Fruit fly (Drosophila melanogaster) whole organism, embryonic: Measurements from ENCODE around the gene Gdh.

Experiments
- Aef1 ChIP-seq: fragments of 200-800 bp; sonication (Bioruptor generic); IDR thresholded peaks from 3 replicates; pipeline ENCODE4 v1.3.6; 2022; ENCODE audit warnings: missing biosample characterization, missing genetic modification characterization
- Atf-2 ChIP-seq: fragments of 200-800 bp; sonication (Bioruptor generic); optimal IDR thresholded peaks from 2 replicates; lab custom pipeline; 2016; ENCODE audit warnings: missing biosample characterization, missing genetic modification characterization
- CG1024 ChIP-seq: fragments of 200-800 bp; sonication (Bioruptor generic); IDR thresholded peaks from 2 replicates; pipeline ENCODE4 v1.3.6; 2022; ENCODE audit warnings: missing biosample characterization, missing genetic modification characterization
- CG10431 ChIP-seq: fragments of 200-800 bp; sonication (Bioruptor generic); optimal IDR thresholded peaks from 3 replicates; lab custom pipeline; 2018; ENCODE audit warnings: missing biosample characterization, mild to moderate bottlenecking, missing genetic modification characterization
- CG11504 ChIP-seq: fragments of 200-800 bp; sonication (Bioruptor generic); optimal IDR thresholded peaks from 3 replicates; lab custom pipeline; 2019; ENCODE audit warnings: missing biosample characterization, mild to moderate bottlenecking, missing genetic modification characterization, moderate library complexity
- CG11696 ChIP-seq: fragments of 200-800 bp; sonication (Bioruptor generic); IDR thresholded peaks from 2 replicates; pipeline ENCODE4 v1.3.6; 2022; ENCODE audit warnings: missing biosample characterization, missing genetic modification characterization
- CG12071 ChIP-seq: fragments of 200-800 bp; sonication (Bioruptor generic); optimal IDR thresholded peaks from 3 replicates; lab custom pipeline; 2018; ENCODE audit warnings: missing biosample characterization, mild to moderate bottlenecking, missing genetic modification characterization
- CG12659 ChIP-seq: fragments of 200-800 bp; sonication (Bioruptor generic); optimal IDR thresholded peaks from 3 replicates; lab custom pipeline; 2017; ENCODE audit warnings: mild to moderate bottlenecking, missing biosample characterization, missing genetic modification reagents, missing genetic modification characterization
- CG12769 ChIP-seq: fragments of 200-800 bp; sonication (Bioruptor generic); optimal IDR thresholded peaks from 2 replicates; lab custom pipeline; 2019; ENCODE audit warnings: missing biosample characterization, mild to moderate bottlenecking, missing genetic modification characterization, moderate library complexity
- CG13624 ChIP-seq: fragments of 200-800 bp; sonication (Bioruptor generic); optimal IDR thresholded peaks from 2 replicates; lab custom pipeline; 2016; ENCODE audit warnings: missing biosample characterization, missing genetic modification characterization
- CG15011 ChIP-seq: fragments of 200-800 bp; sonication (Bioruptor generic); optimal IDR thresholded peaks from 3 replicates; lab custom pipeline; 2018; ENCODE audit warnings: missing biosample characterization, mild to moderate bottlenecking, missing genetic modification characterization
- CG17328 ChIP-seq: fragments of 200-800 bp; sonication (Bioruptor generic); IDR thresholded peaks from 2 replicates; pipeline ENCODE4 v1.3.6; 2022; ENCODE audit warnings: missing biosample characterization, missing genetic modification characterization
- CG17385 ChIP-seq: fragments of 200-800 bp; sonication (Bioruptor generic); optimal IDR thresholded peaks from 3 replicates; lab custom pipeline; 2018; ENCODE audit warnings: missing biosample characterization, mild to moderate bottlenecking, missing genetic modification characterization
- CG17612 ChIP-seq: fragments of 200-800 bp; sonication (Bioruptor generic); IDR thresholded peaks from 2 replicates; pipeline ENCODE4 v1.3.6; 2022; ENCODE audit warnings: missing biosample characterization, missing genetic modification characterization
- CG1792 ChIP-seq: fragments of 200-800 bp; sonication (Bioruptor generic); optimal IDR thresholded peaks from 2 replicates; lab custom pipeline; 2016; ENCODE audit warnings: missing biosample characterization, missing genetic modification characterization
- CG18599 ChIP-seq: fragments of 200-800 bp; sonication (Bioruptor generic); optimal IDR thresholded peaks from 3 replicates; lab custom pipeline; 2017; ENCODE audit warnings: missing biosample characterization, missing genetic modification characterization, mild to moderate bottlenecking, moderate library complexity, missing genetic modification reagents
- CG2678 ChIP-seq: fragments of 200-800 bp; sonication (Bioruptor generic); optimal IDR thresholded peaks from 3 replicates; lab custom pipeline; 2019; ENCODE audit warnings: missing biosample characterization, mild to moderate bottlenecking, missing genetic modification characterization, moderate library complexity
- CG30020 ChIP-seq: fragments of 200-800 bp; optimal IDR thresholded peaks from 2 replicates; lab custom pipeline; 2019; ENCODE audit warnings: missing biosample characterization, mild to moderate bottlenecking, missing genetic modification characterization, moderate library complexity
- CG30403 ChIP-seq: fragments of 200-800 bp; sonication (Bioruptor generic); optimal IDR thresholded peaks from 3 replicates; lab custom pipeline; 2016; ENCODE audit warnings: missing biosample characterization, missing genetic modification characterization
- CG4854 ChIP-seq: fragments of 200-800 bp; sonication (Bioruptor generic); optimal IDR thresholded peaks from 2 replicates; lab custom pipeline; 2016; ENCODE audit warnings: missing biosample characterization, missing genetic modification characterization, inconsistent platforms
- CG6272 ChIP-seq: fragments of 200-800 bp; sonication (Bioruptor generic); IDR thresholded peaks from 2 replicates; pipeline ENCODE4 v1.3.6; 2022; ENCODE audit warnings: missing biosample characterization, missing genetic modification characterization
- CG6765 ChIP-seq: fragments of 200-800 bp; sonication (Bioruptor generic); optimal IDR thresholded peaks from 3 replicates; lab custom pipeline; 2017; ENCODE audit warnings: missing biosample characterization, mild to moderate bottlenecking, missing genetic modification characterization
- CG8924 ChIP-seq: fragments of 200-800 bp; optimal IDR thresholded peaks from 3 replicates; lab custom pipeline; 2019; ENCODE audit warnings: missing biosample characterization, mild to moderate bottlenecking, missing genetic modification characterization, moderate library complexity
- Dbx ChIP-seq: fragments of 200-800 bp; sonication (Bioruptor generic); IDR thresholded peaks from 3 replicates; pipeline ENCODE4 v1.3.6; 2022; ENCODE audit warnings: missing biosample characterization, missing genetic modification characterization
- Deaf1 ChIP-seq: fragments of 200-800 bp; optimal IDR thresholded peaks from 3 replicates; lab custom pipeline; 2019; ENCODE audit warnings: missing biosample characterization, mild to moderate bottlenecking, missing genetic modification characterization, moderate library complexity
- Dip2 ChIP-seq: fragments of 200-800 bp; sonication (Bioruptor generic); IDR thresholded peaks from 2 replicates; pipeline ENCODE4 v1.3.6; 2022; ENCODE audit warnings: missing biosample characterization, missing genetic modification characterization
- E2f1 ChIP-seq: fragments of 200-800 bp; sonication (Bioruptor generic); IDR thresholded peaks from 2 replicates; pipeline ENCODE4 v1.3.6; 2022; ENCODE audit warnings: missing biosample characterization, missing genetic modification characterization
- Gsc ChIP-seq: fragments of 200-800 bp; sonication (Bioruptor generic); IDR thresholded peaks from 2 replicates; pipeline ENCODE4 v1.3.6; 2022; ENCODE audit warnings: missing biosample characterization, missing genetic modification characterization
- HLH54F ChIP-seq: fragments of 200-800 bp; sonication (Bioruptor generic); optimal IDR thresholded peaks from 3 replicates; lab custom pipeline; 2016; ENCODE audit warnings: missing biosample characterization, missing genetic modification characterization
- Hsf ChIP-seq: fragments of 200-800 bp; sonication (Bioruptor generic); optimal IDR thresholded peaks from 3 replicates; lab custom pipeline; 2016; ENCODE audit warnings: missing biosample characterization, missing genetic modification characterization
- Nf-YB ChIP-seq: fragments of 200-800 bp; sonication (Bioruptor generic); optimal IDR thresholded peaks from 3 replicates; lab custom pipeline; 2019; ENCODE audit warnings: missing biosample characterization, mild to moderate bottlenecking, missing genetic modification characterization, moderate library complexity
- Oli ChIP-seq: fragments of 200-800 bp; sonication (Bioruptor generic); optimal IDR thresholded peaks from 2 replicates; lab custom pipeline; 2018; ENCODE audit warnings: missing biosample characterization, mild to moderate bottlenecking, missing genetic modification characterization, moderate library complexity
- Opbp ChIP-seq: fragments of 200-800 bp; sonication (Bioruptor generic); IDR thresholded peaks from 3 replicates; pipeline ENCODE4 v1.3.6; 2022; ENCODE audit warnings: missing biosample characterization, missing genetic modification characterization; ENCODE audit not compliant: partially characterized antibody
- Ptx1 ChIP-seq: fragments of 200-800 bp; sonication (Bioruptor generic); IDR thresholded peaks from 2 replicates; pipeline ENCODE4 v1.3.6; 2022; ENCODE audit warnings: missing biosample characterization, missing genetic modification characterization
- Rx ChIP-seq: fragments of 200-800 bp; sonication (Bioruptor generic); IDR thresholded peaks from 2 replicates; pipeline ENCODE4 v1.3.6; 2022; ENCODE audit warnings: missing biosample characterization, missing genetic modification characterization
- amos ChIP-seq: fragments of 200-800 bp; sonication (Bioruptor generic); IDR thresholded peaks from 2 replicates; pipeline ENCODE4 v1.3.6; 2022; ENCODE audit warnings: missing biosample characterization, missing genetic modification characterization; ENCODE audit not compliant: partially characterized antibody
- ara ChIP-seq: fragments of 200-800 bp; sonication (Bioruptor generic); IDR thresholded peaks from 2 replicates; pipeline ENCODE4 v1.3.6; 2022; ENCODE audit warnings: missing biosample characterization, missing genetic modification characterization
- caup ChIP-seq: fragments of 200-800 bp; sonication (Bioruptor generic); optimal IDR thresholded peaks from 3 replicates; lab custom pipeline; 2017; ENCODE audit warnings: missing biosample characterization, mild to moderate bottlenecking, missing genetic modification characterization, moderate library complexity; ENCODE audit not compliant: severe bottlenecking
- disco-r ChIP-seq: fragments of 200-800 bp; sonication (Bioruptor generic); optimal IDR thresholded peaks from 2 replicates; lab custom pipeline; 2016; ENCODE audit warnings: missing biosample characterization, missing genetic modification characterization
- gsb ChIP-seq: fragments of 200-800 bp; sonication (Bioruptor generic); IDR thresholded peaks from 2 replicates; pipeline ENCODE4 v1.3.6; 2022; ENCODE audit warnings: missing biosample characterization, missing genetic modification characterization
- mam ChIP-seq: fragments of 200-800 bp; sonication (Bioruptor generic); optimal IDR thresholded peaks from 3 replicates; lab custom pipeline; 2016; ENCODE audit warnings: missing biosample characterization, missing genetic modification characterization
- nerfin-2 ChIP-seq: fragments of 200-800 bp; sonication (Bioruptor generic); IDR thresholded peaks from 2 replicates; pipeline ENCODE4 v1.3.6; 2022; ENCODE audit warnings: missing biosample characterization, missing genetic modification characterization; ENCODE audit not compliant: partially characterized antibody
- onecut ChIP-seq: fragments of 200-800 bp; sonication (Bioruptor generic); IDR thresholded peaks from 2 replicates; pipeline ENCODE4 v1.3.6; 2022; ENCODE audit warnings: missing biosample characterization, missing genetic modification characterization
- p53 ChIP-seq: fragments of 200-800 bp; sonication (Bioruptor generic); optimal IDR thresholded peaks from 2 replicates; lab custom pipeline; 2016; ENCODE audit warnings: missing biosample characterization, missing genetic modification characterization
- phol ChIP-seq: fragments of 200-800 bp; sonication (Bioruptor generic); optimal IDR thresholded peaks from 3 replicates; lab custom pipeline; 2018; ENCODE audit warnings: missing biosample characterization, mild to moderate bottlenecking, missing genetic modification characterization, moderate library complexity
- prd ChIP-seq, 3 experiments: fragments of >200 bp in 2 of 3; fragments of 200-800 bp in 1 of 3; sonication (Bioruptor generic) in 1 of 3; optimal IDR thresholded peaks in 2 of 3; IDR thresholded peaks in 1 of 3; 2 replicates in 2 of 3; 3 replicates in 1 of 3; pipeline versions ENCODE4 v1.3.6 to Lab custom; 2017 to 2022; ENCODE audit warnings: missing biosample characterization in 1 of 3, missing genetic modification characterization in 1 of 3
- pros ChIP-seq: fragments of 200-800 bp; sonication (Bioruptor generic); optimal IDR thresholded peaks from 3 replicates; lab custom pipeline; 2019; ENCODE audit warnings: missing biosample characterization, mild to moderate bottlenecking, missing genetic modification characterization, moderate library complexity
- slou ChIP-seq: fragments of 200-800 bp; sonication (Bioruptor generic); optimal IDR thresholded peaks from 3 replicates; lab custom pipeline; 2016; ENCODE audit warnings: missing biosample characterization, missing genetic modification characterization
- vfl ChIP-seq: fragments of 200-800 bp; sonication (Bioruptor generic); optimal IDR thresholded peaks from 2 replicates; lab custom pipeline; 2016; ENCODE audit warnings: missing biosample characterization, missing genetic modification characterization
- wdn ChIP-seq: fragments of 200-800 bp; sonication (Bioruptor generic); IDR thresholded peaks from 2 replicates; pipeline ENCODE4 v1.3.6; 2022; ENCODE audit warnings: missing biosample characterization, missing genetic modification characterization
- zen ChIP-seq: fragments of 200-800 bp; sonication (Bioruptor generic); optimal IDR thresholded peaks from 3 replicates; lab custom pipeline; 2018; ENCODE audit warnings: missing biosample characterization, mild to moderate bottlenecking, missing genetic modification characterization, moderate library complexity

Gene Gdh

DNA sequence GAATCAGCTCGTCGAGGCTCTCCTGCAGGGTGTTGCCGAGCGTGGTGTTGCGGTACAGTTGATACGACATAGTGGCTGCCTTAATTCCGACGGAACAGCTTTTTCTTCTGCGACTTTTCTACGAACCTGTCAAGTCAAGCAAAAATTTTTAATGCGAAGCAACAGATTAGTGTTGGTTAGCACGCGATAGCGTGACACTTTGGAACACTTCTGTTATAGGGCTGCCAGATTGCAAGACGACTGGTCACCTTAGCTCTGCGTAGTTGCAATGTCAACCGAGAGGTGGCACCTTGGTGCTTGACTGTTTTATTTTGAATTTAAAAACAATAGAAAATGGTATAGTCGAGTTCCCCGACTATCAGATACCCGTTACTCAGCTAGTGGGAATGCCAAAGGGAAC lies 52.0 kb downstream of the Gdh start, which contains the start of gene TfIIA-S (continued):
- no peak for TF ChIP-seq Ptx1 (GFP tag; lab: Robert Waterston, UW)
- no peak for TF ChIP-seq pros
- TF ChIP-seq disco-r (GFP tag; lab: Kevin White, UChicago): peak; percentile 60
- TF ChIP-seq Dip2 (GFP tag; lab: Robert Waterston, UW): no peak
- peak; percentile 89 for TF ChIP-seq caup
- TF ChIP-seq CG30403 (GFP tag; lab: Kevin White, UChicago): peak; percentile 80
- TF ChIP-seq Gsc (GFP tag; lab: Robert Waterston, UW): no peak
- TF ChIP-seq CG13624: peak; percentile 92
- TF ChIP-seq slou (GFP tag; lab: Kevin White, UChicago): peak; percentile 68
- TF ChIP-seq CG30020 (tag; lab: Kevin White, UChicago): peak; percentile 26
- TF ChIP-seq Nf-YB (GFP tag; lab: Kevin White, UChicago): peak; percentile 24
- TF ChIP-seq Atf-2 (GFP tag; lab: Kevin White, UChicago): peak; percentile 75
- TF ChIP-seq amos (GFP tag; lab: Robert Waterston, UW): no peak
- TF ChIP-seq CG17612 (GFP tag; lab: Robert Waterston, UW): no peak
- no peak for TF ChIP-seq CG1024
- TF ChIP-seq Hsf: peak; percentile 78
- no peak for TF ChIP-seq CG11696 (GFP tag; lab: Robert Waterston, UW)
- no peak for TF ChIP-seq Opbp (GFP tag; lab: Robert Waterston, UW)
- TF ChIP-seq Rx (GFP tag; lab: Robert Waterston, UW): no peak
- peak; percentile 88 for TF ChIP-seq vfl
- TF ChIP-seq CG1792 (GFP tag; lab: Kevin White, UChicago): peak; percentile 84
- no peak for TF ChIP-seq wdn
- no peak for TF ChIP-seq CG11504 (tag; lab: Kevin White, UChicago)
- TF ChIP-seq mam (GFP tag; lab: Kevin White, UChicago): peak; percentile 92
- TF ChIP-seq Oli (tag; lab: Kevin White, UChicago): no peak
- no peak for TF ChIP-seq prd (optimal IDR thresholded peaks at IDR 0.05; lab: Kevin White, UChicago)
- no peak for TF ChIP-seq prd (GFP tag; IDR thresholded peaks at IDR 0.05; lab: Robert Waterston, UW)
- TF ChIP-seq gsb: no peak
- peak; percentile 43 for TF ChIP-seq CG8924
- TF ChIP-seq CG17328 (GFP tag; lab: Robert Waterston, UW): no peak
- peak; percentile 21 for TF ChIP-seq CG12071 (GFP tag; lab: Kevin White, UChicago)
- peak; percentile 84 for TF ChIP-seq CG18599 (GFP tag; lab: Kevin White, UChicago)
- no peak for TF ChIP-seq Deaf1 (tag; lab: Kevin White, UChicago)
- TF ChIP-seq HLH54F: peak; percentile 90
- TF ChIP-seq p53: peak; percentile 94
- no peak for TF ChIP-seq Aef1
- TF ChIP-seq CG4854 (GFP tag; lab: Kevin White, UChicago): peak; percentile 68
- no peak for TF ChIP-seq CG2678 (tag; lab: Kevin White, UChicago)
- TF ChIP-seq zen (tag; lab: Kevin White, UChicago): peak; percentile 55
- no peak for TF ChIP-seq ara (GFP tag; lab: Robert Waterston, UW)
- TF ChIP-seq nerfin-2 (GFP tag; lab: Robert Waterston, UW): no peak
- peak; percentile 38; the same call in 1 of the 2 replicates for TF ChIP-seq onecut (GFP tag; lab: Robert Waterston, UW)
- no peak for TF ChIP-seq CG10431
- TF ChIP-seq CG12659 (GFP tag; lab: Kevin White, UChicago): peak; percentile 94
- no peak for TF ChIP-seq CG15011 (GFP tag; lab: Kevin White, UChicago)
- peak; percentile 55 for TF ChIP-seq CG17385 (GFP tag; lab: Kevin White, UChicago)
- TF ChIP-seq phol (tag; lab: Kevin White, UChicago): peak; percentile 72
- TF ChIP-seq CG6765: peak; percentile 42
- TF ChIP-seq Dbx (GFP tag; lab: Robert Waterston, UW): no peak
- TF ChIP-seq E2f1 (GFP tag; lab: Robert Waterston, UW): no peak
- no peak for TF ChIP-seq CG12769
- peak; percentile 53 for TF ChIP-seq CG6272 (GFP tag; lab: Robert Waterston, UW)
